Worm (Caenorhabditis elegans) whole organism, young adult: ENCODE results near the gene vep-2.

Source experiments
- ama-1 ChIP-seq, 3 experiments: fragments of 150-350 bp in 1 of 3; sonication (generic microtip) in 2 of 3; optimal IDR thresholded peaks; 2 replicates each; lab custom pipeline; 2014 to 2018; ENCODE audit warnings: missing biosample characterization in 2 of 3, missing genetic modification characterization in 2 of 3, missing genetic modification reagents in 2 of 3
- ceh-100 ChIP-seq: fragments of 200-800 bp; sonication (Bioruptor generic); IDR thresholded peaks from 2 replicates; pipeline ENCODE4 v1.3.6; 2022; ENCODE audit warnings: missing genetic modification reagents, missing genetic modification characterization, missing compliant biosample characterization
- egrh-3 ChIP-seq: fragments of 200-800 bp; sonication (Bioruptor generic); IDR thresholded peaks from 2 replicates; pipeline ENCODE4 v1.3.6; 2022; ENCODE audit warnings: missing genetic modification reagents, missing genetic modification characterization, missing compliant biosample characterization
- madf-6 ChIP-seq: fragments of 200-800 bp; sonication (Bioruptor generic); IDR thresholded peaks from 2 replicates; pipeline ENCODE4 v1.3.6; 2022; ENCODE audit warnings: missing genetic modification reagents, missing genetic modification characterization, missing compliant biosample characterization
- nhr-179 ChIP-seq: sonication (generic microtip); optimal IDR thresholded peaks from 2 replicates; lab custom pipeline; 2016; ENCODE audit warnings: mild to moderate bottlenecking, missing genetic modification characterization, missing compliant biosample characterization
- pha-4 ChIP-seq: fragments of 150-350 bp; sonication (generic microtip); optimal IDR thresholded peaks from 2 replicates; lab custom pipeline; 2014; ENCODE audit warnings: missing biosample characterization, missing genetic modification reagents, missing genetic modification characterization
- snpc-1.1 ChIP-seq: sonication (generic microtip); optimal IDR thresholded peaks from 2 replicates; lab custom pipeline; 2017; ENCODE audit warnings: missing genetic modification characterization, mild to moderate bottlenecking, missing compliant biosample characterization, antibody characterized with exemption, moderate library complexity, missing genotype, missing genetic modification reagents; ENCODE audit not compliant: insufficient read depth
- snpc-4 ChIP-seq, 5 experiments: fragments of 150-350 bp in 1 of 5; sonication (generic microtip) in 4 of 5; optimal IDR thresholded peaks; 2 replicates each; lab custom pipeline; 2014 to 2018; ENCODE audit warnings: missing genetic modification characterization in 5 of 5, missing biosample characterization in 3 of 5, antibody characterized with exemption in 2 of 5, mild to moderate bottlenecking in 2 of 5, missing compliant biosample characterization in 2 of 5, missing genotype in 2 of 5, moderate library complexity in 2 of 5, missing genetic modification reagents in 1 of 5
- tlf-1 ChIP-seq: fragments of 200-800 bp; sonication (Bioruptor generic); optimal IDR thresholded peaks from 2 replicates; lab custom pipeline; 2018; ENCODE audit warnings: mild to moderate bottlenecking, missing genetic modification characterization, missing compliant biosample characterization
- zim-3 ChIP-seq: sonication (generic microtip); optimal IDR thresholded peaks from 2 replicates; lab custom pipeline; 2017; ENCODE audit warnings: mild to moderate bottlenecking, missing genetic modification characterization, moderate library complexity, missing compliant biosample characterization

DNA sequence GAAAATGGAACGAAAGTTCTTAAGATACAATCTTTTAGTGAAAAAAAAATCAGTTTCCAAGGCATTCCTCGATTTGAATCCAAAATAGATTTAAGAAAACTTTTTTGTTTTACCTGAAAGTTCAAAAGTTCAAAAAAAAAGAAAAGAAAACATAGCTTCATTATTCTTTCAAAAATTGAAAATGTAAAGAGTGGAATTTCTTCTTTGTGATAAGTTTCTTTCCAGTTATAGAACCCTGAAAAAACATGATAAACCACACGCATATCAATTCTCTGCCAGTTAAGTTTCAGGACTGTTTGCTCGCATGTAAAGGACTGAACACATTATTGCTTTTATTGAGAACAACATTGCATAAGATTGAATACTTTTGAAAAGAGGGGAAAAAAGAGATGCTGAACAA lies 16.4 kb upstream of the vep-2 start:
- TF ChIP-seq snpc-1.1 (tag; lab: Kevin White, UChicago) (no peak), snpc-4 (GFP tag; optimal IDR thresholded peaks at IDR 0.05; lab: Kevin White, UChicago) (no peak), snpc-4 (tag; optimal IDR thresholded peaks at IDR 0.05; lab: Kevin White, UChicago) (no peak), ama-1 (optimal IDR thresholded peaks at IDR 0.05; lab: Kevin White, UChicago) (no peak), ama-1 (GFP tag; optimal IDR thresholded peaks at IDR 0.05; lab: Kevin White, UChicago) (no peak), zim-3 (tag; lab: Kevin White, UChicago) (no peak), tlf-1 (GFP tag; lab: Kevin White, UChicago) (no peak), madf-6 (GFP tag; lab: Robert Waterston, UW) (no peak), pha-4 (no peak), egrh-3 (GFP tag; lab: Robert Waterston, UW) (no peak), nhr-179 (tag; lab: Kevin White, UChicago) (no peak), ceh-100 (no peak)
